Worm (Caenorhabditis elegans) whole organism, mixed stage, embryonic: ENCODE results near the gene srt-12.
"Not testable (repeated sequence)": the region's sequence is repeated elsewhere in the genome, so short reads cannot be mapped to it uniquely, and the experiment has no call there.

Source experiments
- lin-13 ChIP-seq: fragments of 150-350 bp; optimal IDR thresholded peaks from 2 replicates; lab custom pipeline; 2014; ENCODE audit warnings: missing biosample characterization, missing genetic modification characterization
- mab-5 ChIP-seq: fragments of 150-350 bp; optimal IDR thresholded peaks from 2 replicates; lab custom pipeline; 2014; ENCODE audit warnings: missing biosample characterization, missing genetic modification characterization
- unc-62 ChIP-seq: fragments of 150-350 bp; optimal IDR thresholded peaks from 2 replicates; lab custom pipeline; 2014; ENCODE audit warnings: missing biosample characterization, missing genetic modification reagents, missing genetic modification characterization

ce11 chrV:4215856-4216255, 26.5 kb downstream of the srt-12 start, which contains the start of gene H43I07.4:
- TF ChIP-seq mab-5 (tag; lab: Kevin White, UChicago); unc-62 (GFP tag; lab: Kevin White, UChicago); lin-13: not testable (repeated sequence)
